Worm (Caenorhabditis elegans): ENCODE data around the gene Y59E9AL.36.
"Not testable (repeated sequence)": the region's sequence is repeated elsewhere in the genome, so short reads cannot be mapped to it uniquely, and the experiment has no call there.

- TF ChIP-seq nhr-11 (tag; optimal IDR thresholded peaks at IDR 0.05); sma-9 (GFP tag; optimal IDR thresholded peaks at IDR 0.05); sma-9 (tag; optimal IDR thresholded peaks at IDR 0.05); mdl-1 (tag; optimal IDR thresholded peaks at IDR 0.05); nhr-12 (tag; optimal IDR thresholded peaks at IDR 0.05); ama-1 (optimal IDR thresholded peaks at IDR 0.05); elt-3 (tag; optimal IDR thresholded peaks at IDR 0.05); ceh-82 (tag; optimal IDR thresholded peaks at IDR 0.05); ZK546.5 (tag; optimal IDR thresholded peaks at IDR 0.05); fos-1 (tag; optimal IDR thresholded peaks at IDR 0.05); R02D3.7 (tag; optimal IDR thresholded peaks at IDR 0.05); unc-62 (GFP tag; optimal IDR thresholded peaks at IDR 0.05); lin-13 (GFP tag; optimal IDR thresholded peaks at IDR 0.05): not testable (repeated sequence)
Measured at ce11 chrIV:5218496-5218895, 9.2 kb upstream of the Y59E9AL.36 start, which contains the start of gene nsph-4.2.
